Fruit fly (Drosophila melanogaster): ENCODE data around the gene CG1265.
A peak's percentile ranks its signal among the peaks of the same experiment; 100 is the strongest.

CG1265 gene

DNA sequence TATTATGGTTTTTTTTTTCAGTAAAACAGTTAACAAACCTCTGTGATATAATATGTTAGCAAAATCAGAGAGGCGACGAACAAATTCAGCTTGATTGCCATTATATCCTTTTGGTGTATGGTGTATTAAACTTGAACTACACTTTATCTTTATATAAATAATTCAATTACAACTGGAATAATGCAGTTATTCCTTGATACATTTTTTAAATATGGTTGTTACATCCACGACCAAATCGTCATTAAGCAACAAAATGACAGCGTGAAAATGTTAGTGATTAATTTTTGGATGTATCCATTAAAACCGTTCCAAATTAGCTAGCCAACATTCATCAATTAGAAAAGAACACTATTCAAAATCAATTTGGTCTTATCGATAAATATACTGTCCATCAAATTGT is 12.8 kb downstream of the CG1265 start, which contains the start of gene CG33764:
Gene CG33764, minus strand, starts transcription at position 101 of the 400 bp plus-strand sequence.
- TF ChIP-seq CG6163 (GFP tag; IDR thresholded peaks at IDR 0.05) (no peak), fkh (GFP tag; optimal IDR thresholded peaks at IDR 0.05) (no peak), CG11294 (GFP tag; IDR thresholded peaks at IDR 0.05) (no peak), CG9139 (GFP tag; optimal IDR thresholded peaks at IDR 0.05) (no peak), CG32006 (GFP tag; optimal IDR thresholded peaks at IDR 0.05) (no peak), CG8319 (GFP tag; optimal IDR thresholded peaks at IDR 0.05) (no peak), CG1621 (tag; optimal IDR thresholded peaks at IDR 0.05) (no peak), Sox102F (GFP tag; optimal IDR thresholded peaks at IDR 0.05) (no peak), lz (GFP tag; optimal IDR thresholded peaks at IDR 0.05) (no peak), Lpt (GFP tag; optimal IDR thresholded peaks at IDR 0.05) (no peak), Sox15 (GFP tag; optimal IDR thresholded peaks at IDR 0.05) (no peak), fd85E (GFP tag; optimal IDR thresholded peaks at IDR 0.05) (no peak)

dm6 chr3L:4269208-4269607 is 14.6 kb downstream of the CG1265 start:
- no peak for TF ChIP-seq CG32006 (GFP tag; optimal IDR thresholded peaks at IDR 0.05)
- peak; percentile 54 for TF ChIP-seq Blimp-1 (GFP tag; optimal IDR thresholded peaks at IDR 0.05)

- peak; percentile 59 for TF ChIP-seq pdm3 (GFP tag; optimal IDR thresholded peaks at IDR 0.05)
- TF ChIP-seq salr (GFP tag; optimal IDR thresholded peaks at IDR 0.05), result peak; percentile 15 to 70
- TF ChIP-seq dac (GFP tag; optimal IDR thresholded peaks at IDR 0.05), result peak; percentile 13
- TF ChIP-seq CG34406 (GFP tag; optimal IDR thresholded peaks at IDR 0.05), result peak; percentile 76
- TF ChIP-seq CG7368 (GFP tag; optimal IDR thresholded peaks at IDR 0.05), result peak; percentile 51
- TF ChIP-seq CG32006 (GFP tag; optimal IDR thresholded peaks at IDR 0.05), result peak; percentile 90
- TF ChIP-seq CG8632 (GFP tag; optimal IDR thresholded peaks at IDR 0.05), result peak; percentile 69
- TF ChIP-seq fkh (GFP tag; optimal IDR thresholded peaks at IDR 0.05), result no peak
- peak; percentile 48 for TF ChIP-seq lz (GFP tag; optimal IDR thresholded peaks at IDR 0.05)
- peak; percentile 62 for TF ChIP-seq CG11762 (GFP tag; optimal IDR thresholded peaks at IDR 0.05; ENCODE audit: insufficient read depth)
- TF ChIP-seq CG11294 (GFP tag; IDR thresholded peaks at IDR 0.05), result peak; percentile 29; the same call in 1 of the 2 replicates
- TF ChIP-seq Ets96B (tag; optimal IDR thresholded peaks at IDR 0.05), result peak; percentile 78
- peak; percentile 75 for TF ChIP-seq esn (GFP tag; optimal IDR thresholded peaks at IDR 0.05)
- peak; percentile 79 for TF ChIP-seq CG6163 (GFP tag; IDR thresholded peaks at IDR 0.05)
- no peak for TF ChIP-seq Hr38 (GFP tag; optimal IDR thresholded peaks at IDR 0.05)
- peak; percentile 45 for TF ChIP-seq Gug (GFP tag; IDR thresholded peaks at IDR 0.05)
- TF ChIP-seq CG6276 (GFP tag; optimal IDR thresholded peaks at IDR 0.05), result peak; percentile 80
- TF ChIP-seq net (GFP tag; optimal IDR thresholded peaks at IDR 0.05), result peak; percentile 70
- TF ChIP-seq CG8119 (GFP tag; IDR thresholded peaks at IDR 0.05), result peak; percentile 89
- peak; percentile 89 for TF ChIP-seq CG15336 (GFP tag; IDR thresholded peaks at IDR 0.05)
- peak; percentile 71 for TF ChIP-seq CG6854 (GFP tag; optimal IDR thresholded peaks at IDR 0.05)
- TF ChIP-seq topi (GFP tag; optimal IDR thresholded peaks at IDR 0.05), result peak; percentile 64
- peak; percentile 66 for TF ChIP-seq vri (GFP tag; optimal IDR thresholded peaks at IDR 0.05)
- TF ChIP-seq ss (GFP tag; optimal IDR thresholded peaks at IDR 0.05), result peak; percentile 77
- peak; percentile 64 for TF ChIP-seq CG16779 (tag; optimal IDR thresholded peaks at IDR 0.05)
- TF ChIP-seq Met (GFP tag; optimal IDR thresholded peaks at IDR 0.05), result peak; percentile 77
- no peak for TF ChIP-seq svp (GFP tag)
- peak; percentile 66 for TF ChIP-seq CG10669 (GFP tag; optimal IDR thresholded peaks at IDR 0.05)
- TF ChIP-seq OdsH (GFP tag; optimal IDR thresholded peaks at IDR 0.05), result peak; percentile 79
- peak; percentile 78 for TF ChIP-seq CG3919 (GFP tag; optimal IDR thresholded peaks at IDR 0.05)
- TF ChIP-seq CG6792 (GFP tag; optimal IDR thresholded peaks at IDR 0.05), result peak; percentile 73
- TF ChIP-seq CG1621 (tag; optimal IDR thresholded peaks at IDR 0.05), result peak; percentile 56
- peak; percentile 58 for TF ChIP-seq fd59A (GFP tag; optimal IDR thresholded peaks at IDR 0.05)
- TF ChIP-seq Eip75B (GFP tag; optimal IDR thresholded peaks at IDR 0.05), result peak; percentile 46
- peak; percentile 76 for TF ChIP-seq eg (GFP tag; IDR thresholded peaks at IDR 0.05)
- peak; percentile 63 for TF ChIP-seq Smox (GFP tag; optimal IDR thresholded peaks at IDR 0.05)
- TF ChIP-seq CG31627 (GFP tag; optimal IDR thresholded peaks at IDR 0.05), result peak; percentile 33
- TF ChIP-seq Ets21C (GFP tag; optimal IDR thresholded peaks at IDR 0.05), result peak; percentile 12
- peak; percentile 71 for TF ChIP-seq CG10631 (GFP tag; optimal IDR thresholded peaks at IDR 0.05)
- peak; percentile 83 for TF ChIP-seq CG3032 (tag; optimal IDR thresholded peaks at IDR 0.05)
- peak; percentile 39 for TF ChIP-seq CG8319 (GFP tag; optimal IDR thresholded peaks at IDR 0.05)
Measured at dm6 chr3L:4269920-4270319, 15.3 kb downstream of the CG1265 start.

Measured in whole organism, prepupa.